Worm (Caenorhabditis elegans): Measurements from ENCODE around the gene lurp-1.

DNA sequence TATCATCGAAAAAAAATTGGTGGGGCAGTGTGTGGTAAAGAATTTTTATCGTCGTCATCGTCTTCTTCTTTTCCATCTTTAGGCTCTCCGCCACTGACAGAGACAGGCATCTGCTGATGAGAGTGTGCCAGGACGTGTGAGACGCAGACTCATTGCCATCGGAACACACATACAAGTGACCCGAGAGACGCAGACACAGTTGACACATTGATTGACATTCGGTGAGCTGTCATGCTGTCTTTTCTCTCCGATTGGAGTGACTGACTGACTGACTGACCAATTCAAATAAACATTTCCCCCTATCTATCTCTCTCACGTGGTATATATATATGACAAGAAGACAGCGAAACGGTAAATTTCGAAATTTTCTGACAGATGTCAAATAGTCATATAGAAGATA is 29.6 kb upstream of the lurp-1 start:
- no peak for TF ChIP-seq ztf-29 (GFP tag; IDR thresholded peaks at IDR 0.05)
- TF ChIP-seq med-1 (GFP tag; optimal IDR thresholded peaks at IDR 0.05; ENCODE audit: insufficient read depth), result no peak
- TF ChIP-seq flt-1 (GFP tag; IDR thresholded peaks at IDR 0.05), result no peak
- TF ChIP-seq ref-1 (GFP tag; conservative IDR thresholded peaks at IDR 0.05), result no peak
